Fruit fly (Drosophila melanogaster): ENCODE measurements around the gene dgrn.

dgrn gene

DNA sequence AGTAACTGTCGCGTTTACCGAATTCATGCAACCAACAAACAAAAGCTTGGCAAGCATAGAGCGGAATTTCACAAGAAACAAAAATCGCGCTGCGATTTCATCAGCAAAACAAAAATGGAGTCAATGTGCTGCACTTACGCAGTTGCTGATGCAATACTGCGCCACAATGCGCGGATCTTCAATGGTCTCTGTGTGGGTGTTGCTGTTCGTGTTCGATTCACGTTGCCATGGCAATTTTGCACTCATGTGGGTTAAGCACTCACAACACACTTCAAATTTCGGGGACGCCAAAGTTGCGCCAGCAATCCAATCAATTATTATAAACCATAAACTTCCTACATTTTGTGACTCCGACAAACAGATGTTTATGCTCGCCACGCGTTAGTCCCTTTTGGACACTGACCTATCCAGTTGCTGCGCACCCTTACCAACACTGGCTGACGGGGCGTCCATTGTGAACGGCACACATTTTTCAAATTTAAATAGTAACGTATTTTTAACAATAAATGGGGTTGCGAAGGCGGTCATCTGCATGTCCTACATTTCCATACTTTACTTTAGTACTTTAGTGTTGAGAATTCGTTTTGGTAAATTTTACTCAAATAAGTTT, 37.7 kb downstream of the dgrn start, which contains the start of gene CG2017:
Gene CG2017 (minus strand): TSS at position 374 of the 610 bp plus-strand sequence.
- TF ChIP-seq Hr83 (GFP tag; optimal IDR thresholded peaks at IDR 0.05; ENCODE audit: poor library complexity, severe bottlenecking) (peak; percentile 72), dmrt93B (GFP tag; optimal IDR thresholded peaks at IDR 0.05) (peak; percentile 8), woc (GFP tag; optimal IDR thresholded peaks at IDR 0.05) (no peak), fru (GFP tag; optimal IDR thresholded peaks at IDR 0.05) (peak; percentile 41), jim (GFP tag; optimal IDR thresholded peaks at IDR 0.05) (no peak), dl (GFP tag; optimal IDR thresholded peaks at IDR 0.05; ENCODE audit: insufficient read depth in 1 of 2, partially characterized antibody in 2 of 2) (no peak), foxo (GFP tag; optimal IDR thresholded peaks at IDR 0.05) (peak in 1 of 2 experiments; percentile 49), rgr (GFP tag; optimal IDR thresholded peaks at IDR 0.05) (peak; percentile 60), CG9705 (GFP tag; optimal IDR thresholded peaks at IDR 0.05) (peak; percentile 48), Dfd (GFP tag; optimal IDR thresholded peaks at IDR 0.05) (no peak), Hnf4 (GFP tag; optimal IDR thresholded peaks at IDR 0.05) (peak; percentile 67), Rel (GFP tag; optimal IDR thresholded peaks at IDR 0.05) (no peak), Rel (tag; optimal IDR thresholded peaks at IDR 0.05) (peak; percentile 51), Sp1 (GFP tag; optimal IDR thresholded peaks at IDR 0.05) (peak; percentile 18), br (GFP tag; optimal IDR thresholded peaks at IDR 0.05) (peak; percentile 40), usp (GFP tag; optimal IDR thresholded peaks at IDR 0.05) (no peak), CG32264 (GFP tag; optimal IDR thresholded peaks at IDR 0.05) (no peak), h (GFP tag; optimal IDR thresholded peaks at IDR 0.05) (peak; percentile 47), sv (GFP tag; optimal IDR thresholded peaks at IDR 0.05) (no peak), sage (GFP tag; optimal IDR thresholded peaks at IDR 0.05) (no peak), Dif (GFP tag; optimal IDR thresholded peaks at IDR 0.05; ENCODE audit: partially characterized antibody) (peak; percentile 27), Vsx2 (GFP tag; optimal IDR thresholded peaks at IDR 0.05; ENCODE audit: partially characterized antibody) (no peak), psq (GFP tag; optimal IDR thresholded peaks at IDR 0.05) (no peak), HLH106 (tag; optimal IDR thresholded peaks at IDR 0.05) (peak; percentile 53), Hr78 (GFP tag; optimal IDR thresholded peaks at IDR 0.05) (no peak), Abd-B (GFP tag; optimal IDR thresholded peaks at IDR 0.05) (no peak), CrebA (GFP tag; optimal IDR thresholded peaks at IDR 0.05; ENCODE audit: borderline replicate concordance) (no peak), brk (GFP tag; optimal IDR thresholded peaks at IDR 0.05) (no peak), ey (GFP tag; optimal IDR thresholded peaks at IDR 0.05) (peak; percentile 24), N (GFP tag; optimal IDR thresholded peaks at IDR 0.05) (no peak), OdsH (GFP tag; optimal IDR thresholded peaks at IDR 0.05) (no peak), pan (optimal IDR thresholded peaks at IDR 0.05) (no peak), lola (GFP tag; optimal IDR thresholded peaks at IDR 0.05) (no peak)

DNA sequence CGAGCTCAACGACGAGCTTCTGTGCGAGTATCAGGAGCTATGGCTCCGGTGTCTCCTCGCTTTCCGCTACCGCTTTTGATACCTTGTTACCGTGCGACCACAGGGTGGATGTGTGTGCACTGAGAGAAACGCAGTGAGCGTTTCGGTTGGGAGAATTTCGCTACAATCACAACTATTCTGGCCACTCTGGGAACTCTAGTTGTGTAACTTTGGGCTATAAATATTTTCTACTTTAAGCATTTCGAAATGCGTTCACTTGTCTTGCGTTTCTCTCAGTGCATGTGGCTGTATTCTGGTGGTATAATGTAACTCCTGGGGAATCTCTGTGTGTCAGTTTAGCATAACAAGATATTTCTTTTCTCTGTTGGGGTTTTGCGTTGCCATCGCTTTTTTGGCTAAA, 47.0 kb downstream of the dgrn start:
- TF ChIP-seq foxo (GFP tag; optimal IDR thresholded peaks at IDR 0.05): peak in 1 of 2 experiments; percentile 5
- no peak for TF ChIP-seq tai (GFP tag; optimal IDR thresholded peaks at IDR 0.05)
- no peak for TF ChIP-seq Hnf4 (GFP tag; optimal IDR thresholded peaks at IDR 0.05)
- no peak for TF ChIP-seq rgr (GFP tag; optimal IDR thresholded peaks at IDR 0.05)
- TF ChIP-seq Vsx2 (GFP tag; optimal IDR thresholded peaks at IDR 0.05; ENCODE audit: partially characterized antibody): no peak
- no peak for TF ChIP-seq sage (GFP tag; optimal IDR thresholded peaks at IDR 0.05)
- TF ChIP-seq fru (GFP tag; optimal IDR thresholded peaks at IDR 0.05): no peak
